Fruit fly (Drosophila melanogaster) whole organism, prepupa: Measurements from ENCODE around the gene Spps.

Experiments
- Blimp-1 ChIP-seq: fragments of 200-800 bp; sonication (Bioruptor generic); optimal IDR thresholded peaks from 3 replicates; lab custom pipeline; 2017; ENCODE audit warnings: missing biosample characterization, missing genetic modification characterization, mild to moderate bottlenecking, moderate library complexity, missing genetic modification reagents
- CG11294 ChIP-seq: fragments of 200-800 bp; sonication (Bioruptor generic); IDR thresholded peaks from 2 replicates; pipeline ENCODE4 v1.3.6; 2022; ENCODE audit warnings: missing biosample characterization, missing genetic modification characterization
- CG11762 ChIP-seq: fragments of 200-800 bp; sonication (Bioruptor generic); optimal IDR thresholded peaks from 3 replicates; lab custom pipeline; 2016; ENCODE audit warnings: missing biosample characterization, missing genetic modification characterization; ENCODE audit not compliant: insufficient read depth
- CG11902 ChIP-seq: fragments of 200-800 bp; sonication (Bioruptor generic); optimal IDR thresholded peaks from 3 replicates; lab custom pipeline; 2016; ENCODE audit warnings: missing biosample characterization, missing genetic modification characterization
- CG1621 ChIP-seq: fragments of 200-800 bp; sonication (Bioruptor generic); optimal IDR thresholded peaks from 3 replicates; lab custom pipeline; 2018; ENCODE audit warnings: missing biosample characterization, mild to moderate bottlenecking, missing genetic modification characterization
- CG31627 ChIP-seq: fragments of 200-800 bp; sonication (Bioruptor generic); optimal IDR thresholded peaks from 3 replicates; lab custom pipeline; 2016; ENCODE audit warnings: missing biosample characterization, missing genetic modification characterization
- CG3919 ChIP-seq: fragments of 200-800 bp; sonication (Bioruptor generic); optimal IDR thresholded peaks from 3 replicates; lab custom pipeline; 2016; ENCODE audit warnings: missing biosample characterization, missing genetic modification characterization
- CG4318 ChIP-seq: fragments of 200-800 bp; sonication (Bioruptor generic); optimal IDR thresholded peaks from 3 replicates; lab custom pipeline; 2017; ENCODE audit warnings: missing biosample characterization, mild to moderate bottlenecking, missing genetic modification characterization
- CG6276 ChIP-seq: fragments of 200-800 bp; sonication (Bioruptor generic); optimal IDR thresholded peaks from 2 replicates; lab custom pipeline; 2017; ENCODE audit warnings: missing biosample characterization, mild to moderate bottlenecking, missing genetic modification characterization
- CG6808 ChIP-seq: fragments of 200-800 bp; sonication (Bioruptor generic); optimal IDR thresholded peaks from 3 replicates; lab custom pipeline; 2017; ENCODE audit warnings: missing biosample characterization, missing genetic modification characterization, mild to moderate bottlenecking, moderate library complexity, missing genetic modification reagents
- CG7368 ChIP-seq: fragments of 200-800 bp; sonication (Bioruptor generic); optimal IDR thresholded peaks from 3 replicates; lab custom pipeline; 2016; ENCODE audit warnings: missing biosample characterization, missing genetic modification characterization
- CG8119 ChIP-seq: fragments of 200-800 bp; sonication (Bioruptor generic); IDR thresholded peaks from 3 replicates; pipeline ENCODE4 v1.3.6; 2022; ENCODE audit warnings: missing biosample characterization, missing genetic modification characterization
- CG8319 ChIP-seq: fragments of 200-800 bp; sonication (Bioruptor generic); optimal IDR thresholded peaks from 3 replicates; lab custom pipeline; 2016; ENCODE audit warnings: missing biosample characterization, missing genetic modification characterization
- CG8632 ChIP-seq: fragments of 200-800 bp; sonication (Bioruptor generic); optimal IDR thresholded peaks from 3 replicates; lab custom pipeline; 2016; ENCODE audit warnings: missing biosample characterization, missing genetic modification characterization
- CG9139 ChIP-seq: fragments of 200-800 bp; sonication (Bioruptor generic); optimal IDR thresholded peaks from 3 replicates; lab custom pipeline; 2017; ENCODE audit warnings: missing biosample characterization, mild to moderate bottlenecking, missing genetic modification characterization
- Ets21C ChIP-seq: fragments of 200-800 bp; sonication (Bioruptor generic); optimal IDR thresholded peaks from 3 replicates; lab custom pipeline; 2016; ENCODE audit warnings: missing biosample characterization, missing genetic modification characterization
- Hr38 ChIP-seq: sonication (Bioruptor generic); optimal IDR thresholded peaks from 2 replicates; lab custom pipeline; 2016; ENCODE audit warnings: missing biosample characterization, missing genetic modification characterization
- Hr39 ChIP-seq: fragments of 200-800 bp; sonication (Bioruptor generic); optimal IDR thresholded peaks from 2 replicates; lab custom pipeline; 2016; ENCODE audit warnings: missing biosample characterization, missing genetic modification characterization
- Hr4 ChIP-seq: fragments of 200-800 bp; sonication (Bioruptor generic); optimal IDR thresholded peaks from 3 replicates; lab custom pipeline; 2016; ENCODE audit warnings: missing biosample characterization, missing genetic modification characterization
- OdsH ChIP-seq: fragments of 200-800 bp; sonication (Bioruptor generic); optimal IDR thresholded peaks from 3 replicates; lab custom pipeline; 2016; ENCODE audit warnings: missing biosample characterization, missing genetic modification characterization
- Smox ChIP-seq: fragments of 200-800 bp; sonication (Bioruptor generic); optimal IDR thresholded peaks from 3 replicates; lab custom pipeline; 2016; ENCODE audit warnings: missing biosample characterization, missing genetic modification characterization
- Sox102F ChIP-seq: fragments of 200-800 bp; sonication (Bioruptor generic); optimal IDR thresholded peaks from 2 replicates; lab custom pipeline; 2016; ENCODE audit warnings: missing biosample characterization, mild to moderate bottlenecking, missing genetic modification characterization
- Sox15 ChIP-seq: fragments of 200-800 bp; sonication (Bioruptor generic); optimal IDR thresholded peaks from 3 replicates; lab custom pipeline; 2016; ENCODE audit warnings: missing biosample characterization, missing genetic modification characterization
- achi ChIP-seq: fragments of 200-800 bp; sonication (Bioruptor generic); optimal IDR thresholded peaks from 3 replicates; lab custom pipeline; 2016; ENCODE audit warnings: missing biosample characterization, missing genetic modification characterization
- cyc ChIP-seq: fragments of 200-800 bp; sonication (Bioruptor generic); optimal IDR thresholded peaks from 3 replicates; lab custom pipeline; 2016; ENCODE audit warnings: missing biosample characterization, missing genetic modification characterization
- esn ChIP-seq: fragments of 200-800 bp; sonication (Bioruptor generic); optimal IDR thresholded peaks from 2 replicates; lab custom pipeline; 2016; ENCODE audit warnings: missing biosample characterization, mild to moderate bottlenecking, missing genetic modification characterization, moderate library complexity
- fd85E ChIP-seq: fragments of 200-800 bp; sonication (Bioruptor generic); optimal IDR thresholded peaks from 3 replicates; lab custom pipeline; 2016; ENCODE audit warnings: missing biosample characterization, missing genetic modification characterization
- fkh ChIP-seq: fragments of 200-800 bp; sonication (Bioruptor generic); optimal IDR thresholded peaks from 3 replicates; lab custom pipeline; 2017; ENCODE audit warnings: missing biosample characterization, mild to moderate bottlenecking, missing genetic modification characterization, moderate library complexity
- lz ChIP-seq: fragments of 200-800 bp; sonication (Bioruptor generic); optimal IDR thresholded peaks from 3 replicates; lab custom pipeline; 2016; ENCODE audit warnings: missing biosample characterization, missing genetic modification characterization
- net ChIP-seq: fragments of 200-800 bp; sonication (Bioruptor generic); optimal IDR thresholded peaks from 3 replicates; lab custom pipeline; 2016; ENCODE audit warnings: missing biosample characterization, missing genetic modification characterization
- pdm3 ChIP-seq: fragments of 200-800 bp; sonication (Bioruptor generic); optimal IDR thresholded peaks from 3 replicates; lab custom pipeline; 2016; ENCODE audit warnings: missing biosample characterization, missing genetic modification characterization
- salr ChIP-seq, 2 experiments: fragments of 200-800 bp; sonication (Bioruptor generic); optimal IDR thresholded peaks; 3 replicates each; lab custom pipeline; 2016 to 2018; ENCODE audit warnings: missing biosample characterization in 2 of 2, missing genetic modification characterization in 2 of 2, mild to moderate bottlenecking in 1 of 2
- spab ChIP-seq: fragments of 200-800 bp; sonication (Bioruptor generic); optimal IDR thresholded peaks from 2 replicates; lab custom pipeline; 2017; ENCODE audit warnings: missing biosample characterization, mild to moderate bottlenecking, missing genetic modification characterization, missing genetic modification reagents
- svp ChIP-seq: fragments of 200-800 bp; sonication (Bioruptor generic); peaks from one replicate; lab custom pipeline; 2016; ENCODE audit warnings: missing biosample characterization, missing genetic modification characterization
- topi ChIP-seq: fragments of 200-800 bp; sonication (Bioruptor generic); optimal IDR thresholded peaks from 3 replicates; lab custom pipeline; 2016; ENCODE audit warnings: missing biosample characterization, missing genetic modification characterization
- vri ChIP-seq: fragments of 200-800 bp; sonication (Bioruptor generic); optimal IDR thresholded peaks from 3 replicates; lab custom pipeline; 2016; ENCODE audit warnings: missing biosample characterization, mild to moderate bottlenecking, missing genetic modification characterization

Spps gene

dm6 chr3R:24259278-24260040 is 32.7 kb upstream of the Spps start (continued):
- TF ChIP-seq CG9139 (peak; percentile 90), achi (peak; percentile 94), vri (peak; percentile 88), salr (GFP tag; optimal IDR thresholded peaks at IDR 0.05; lab: Kevin White, UChicago) (peak; percentile 85 to 97), CG1621 (tag; lab: Kevin White, UChicago) (peak; percentile 97), Hr38 (GFP tag; lab: Kevin White, UChicago) (no peak), esn (GFP tag; lab: Kevin White, UChicago) (peak; percentile 96), CG4318 (GFP tag; lab: Kevin White, UChicago) (no peak), Hr39 (peak; percentile 95), CG6276 (GFP tag; lab: Kevin White, UChicago) (no peak), CG7368 (GFP tag; lab: Kevin White, UChicago) (peak; percentile 96), CG11762 (GFP tag; lab: Kevin White, UChicago) (peak; percentile 89), Smox (GFP tag; lab: Kevin White, UChicago) (peak; percentile 92)

- TF ChIP-seq OdsH (GFP tag; lab: Kevin White, UChicago) = no peak
- TF ChIP-seq CG7368 (GFP tag; lab: Kevin White, UChicago) = no peak
- TF ChIP-seq CG3919 = no peak
- TF ChIP-seq lz (GFP tag; lab: Kevin White, UChicago) = no peak
- no peak for TF ChIP-seq topi
- no peak for TF ChIP-seq svp (GFP tag; lab: Kevin White, UChicago)
- no peak for TF ChIP-seq CG31627 (GFP tag; lab: Kevin White, UChicago)
- TF ChIP-seq pdm3 (GFP tag; lab: Kevin White, UChicago) = no peak
- TF ChIP-seq Sox102F (GFP tag; lab: Kevin White, UChicago) = no peak
- TF ChIP-seq CG6808 (GFP tag; lab: Kevin White, UChicago) = no peak
- no peak for TF ChIP-seq fkh
- no peak for TF ChIP-seq CG4318 (GFP tag; lab: Kevin White, UChicago)
- TF ChIP-seq cyc (GFP tag; lab: Kevin White, UChicago) = no peak
- no peak for TF ChIP-seq Hr4 (GFP tag; lab: Kevin White, UChicago)
- TF ChIP-seq CG8632 = no peak
- no peak for TF ChIP-seq Ets21C (GFP tag; lab: Kevin White, UChicago)
- TF ChIP-seq CG8119 (GFP tag; lab: Robert Waterston, UW) = no peak
- TF ChIP-seq fd85E (GFP tag; lab: Kevin White, UChicago) = no peak
- no peak for TF ChIP-seq CG11294 (GFP tag; lab: Robert Waterston, UW)
Measured at dm6 chr3R:24258333-24258732, 31.6 kb upstream of the Spps start.

dm6 chr3R:24252494-24252893 is 25.8 kb upstream of the Spps start, which contains the start of gene beta-PheRS:
Gene beta-PheRS (minus strand): TSS chr3R:24252679.
- no peak for TF ChIP-seq CG1621 (tag; lab: Kevin White, UChicago)
- TF ChIP-seq CG8319 (GFP tag; lab: Kevin White, UChicago) = peak; percentile 99
- TF ChIP-seq net (GFP tag; lab: Kevin White, UChicago) = no peak
- no peak for TF ChIP-seq pdm3 (GFP tag; lab: Kevin White, UChicago)
- peak; percentile 46 for TF ChIP-seq lz (GFP tag; lab: Kevin White, UChicago)
- peak; percentile 18 for TF ChIP-seq CG11902
- TF ChIP-seq Sox15 (GFP tag; lab: Kevin White, UChicago) = no peak
- no peak for TF ChIP-seq OdsH (GFP tag; lab: Kevin White, UChicago)
- TF ChIP-seq spab (GFP tag; lab: Kevin White, UChicago) = no peak
- TF ChIP-seq CG31627 (GFP tag; lab: Kevin White, UChicago) = peak; percentile 73
- no peak for TF ChIP-seq CG8632
- TF ChIP-seq CG11294 (GFP tag; lab: Robert Waterston, UW) = peak; percentile 26; the same call in 1 of the 2 replicates
- TF ChIP-seq esn (GFP tag; lab: Kevin White, UChicago) = peak; percentile 52
- TF ChIP-seq Blimp-1 (GFP tag; lab: Kevin White, UChicago) = no peak
- TF ChIP-seq CG6276 (GFP tag; lab: Kevin White, UChicago) = no peak
